Worm (Caenorhabditis elegans): Measurements from ENCODE around the gene Y82E9BR.6.
A peak's percentile ranks its signal among the peaks of the same experiment; 100 is the strongest.

Gene Y82E9BR.6

ce11 chrIII:1419700-1420356 lies 38.8 kb downstream of the Y82E9BR.6 start (continued):
- no peak for TF ChIP-seq unc-98 (GFP tag; IDR thresholded peaks at IDR 0.05)
- peak; percentile 36 for TF ChIP-seq lin-14 (GFP tag; optimal IDR thresholded peaks at IDR 0.05)
- no peak for TF ChIP-seq sptf-1 (tag; optimal IDR thresholded peaks at IDR 0.05)
- peak; percentile 76 for TF ChIP-seq pax-3 (tag; optimal IDR thresholded peaks at IDR 0.05)
- TF ChIP-seq nhr-84 (tag; optimal IDR thresholded peaks at IDR 0.05) = no peak
- peak; percentile 29 for TF ChIP-seq lin-39 (tag; optimal IDR thresholded peaks at IDR 0.05)
- peak; percentile 68 for TF ChIP-seq nhr-85 (tag)
- no peak for TF ChIP-seq aha-1 (tag; optimal IDR thresholded peaks at IDR 0.05)
- TF ChIP-seq hpl-2 (GFP tag; optimal IDR thresholded peaks at IDR 0.05) = peak; percentile 41
- TF ChIP-seq jun-1 (tag; optimal IDR thresholded peaks at IDR 0.05) = no peak
- no peak for TF ChIP-seq alr-1 (tag; optimal IDR thresholded peaks at IDR 0.05; ENCODE audit: borderline replicate concordance)
- peak; percentile 39 for TF ChIP-seq C16A3.4 (tag; optimal IDR thresholded peaks at IDR 0.05)
- peak in 1 of 3 experiments; percentile 2 for TF ChIP-seq dpl-1 (GFP tag; optimal IDR thresholded peaks at IDR 0.05)
- TF ChIP-seq tbx-2 (tag; optimal IDR thresholded peaks at IDR 0.05) = peak; percentile 25
- TF ChIP-seq nhr-47 (tag; optimal IDR thresholded peaks at IDR 0.05) = peak; percentile 67
- TF ChIP-seq lsy-2 (tag; optimal IDR thresholded peaks at IDR 0.05) = peak; percentile 53 to 68
- TF ChIP-seq Y116A8C.19 (tag; optimal IDR thresholded peaks at IDR 0.05; ENCODE audit: borderline replicate concordance) = no peak
- TF ChIP-seq lin-35 (GFP tag; optimal IDR thresholded peaks at IDR 0.05) = peak in 1 of 2 experiments; percentile 20
- TF ChIP-seq mef-2 (tag; optimal IDR thresholded peaks at IDR 0.05) = no peak
- TF ChIP-seq ceh-90 (tag; optimal IDR thresholded peaks at IDR 0.05) = no peak
- TF ChIP-seq elt-3 (tag; optimal IDR thresholded peaks at IDR 0.05) = peak in 2 of 6 experiments; percentile 6 to 15
- TF ChIP-seq unc-30 (tag; optimal IDR thresholded peaks at IDR 0.05) = no peak
- no peak for TF ChIP-seq lin-15B (tag; optimal IDR thresholded peaks at IDR 0.05)
- TF ChIP-seq ceh-8 (GFP tag; optimal IDR thresholded peaks at IDR 0.05) = no peak
- peak; percentile 81 for TF ChIP-seq nhr-71 (tag; optimal IDR thresholded peaks at IDR 0.05)
- no peak for TF ChIP-seq pag-3 (tag; optimal IDR thresholded peaks at IDR 0.05; ENCODE audit: borderline replicate concordance, insufficient read depth)
- peak; percentile 63 for TF ChIP-seq nhr-19 (GFP tag; conservative IDR thresholded peaks at IDR 0.05)
- no peak for TF ChIP-seq mep-1 (tag; optimal IDR thresholded peaks at IDR 0.05)
- TF ChIP-seq nhr-20 (tag; optimal IDR thresholded peaks at IDR 0.05) = peak; percentile 50
- no peak for TF ChIP-seq hlh-4 (tag; optimal IDR thresholded peaks at IDR 0.05)
- peak; percentile 91 for TF ChIP-seq aly-2 (tag; optimal IDR thresholded peaks at IDR 0.05)
- peak; percentile 49 for TF ChIP-seq ceh-88 (GFP tag; IDR thresholded peaks at IDR 0.05)
- peak; percentile 31 for TF ChIP-seq lin-13 (GFP tag; optimal IDR thresholded peaks at IDR 0.05)
- peak; percentile 33 for TF ChIP-seq xbp-1 (tag; optimal IDR thresholded peaks at IDR 0.05)
- no peak for TF ChIP-seq mdl-1 (tag; optimal IDR thresholded peaks at IDR 0.05)
- no peak for TF ChIP-seq unc-130 (tag; optimal IDR thresholded peaks at IDR 0.05)
- TF ChIP-seq ztf-4 (tag; optimal IDR thresholded peaks at IDR 0.05) = peak; percentile 85
- TF ChIP-seq nhr-77 (tag; optimal IDR thresholded peaks at IDR 0.05) = peak; percentile 25
- TF ChIP-seq nhr-237 (tag; optimal IDR thresholded peaks at IDR 0.05) = no peak
- no peak for TF ChIP-seq tlp-1 (tag; optimal IDR thresholded peaks at IDR 0.05)
- peak; percentile 86 for TF ChIP-seq nhr-90 (tag; optimal IDR thresholded peaks at IDR 0.05; ENCODE audit: poor library complexity)
- TF ChIP-seq blmp-1 (tag; optimal IDR thresholded peaks at IDR 0.05) = no peak
- TF ChIP-seq swsn-7 (tag; optimal IDR thresholded peaks at IDR 0.05) = peak; percentile 64
- TF ChIP-seq rnt-1 (tag; optimal IDR thresholded peaks at IDR 0.05) = peak; percentile 35
- peak; percentile 70 for TF ChIP-seq mab-9 (GFP tag; IDR thresholded peaks at IDR 0.05)
- no peak for TF ChIP-seq unc-86 (tag; optimal IDR thresholded peaks at IDR 0.05)
- TF ChIP-seq C34B4.2 (tag; optimal IDR thresholded peaks at IDR 0.05) = no peak
- TF ChIP-seq fos-1 (tag; optimal IDR thresholded peaks at IDR 0.05) = peak; percentile 35
- TF ChIP-seq zag-1 (tag; optimal IDR thresholded peaks at IDR 0.05) = no peak
- TF ChIP-seq lir-3 (tag; optimal IDR thresholded peaks at IDR 0.05; ENCODE audit: poor library complexity) = no peak
- no peak for TF ChIP-seq irx-1 (tag; optimal IDR thresholded peaks at IDR 0.05)
- no peak for TF ChIP-seq ztf-11 (tag; optimal IDR thresholded peaks at IDR 0.05)
